Fruit fly (Drosophila melanogaster): ENCODE data around the gene NHP2.

dm6 chr3L:14760949-14761348 lies 41.0 kb downstream of the NHP2 start, which contains the start of gene Trl:
- TF ChIP-seq CG42726 (GFP tag; IDR thresholded peaks at IDR 0.05; ENCODE audit: partially characterized antibody), result no peak
- no peak for TF ChIP-seq Nf-YB (GFP tag; optimal IDR thresholded peaks at IDR 0.05)
- TF ChIP-seq sima (GFP tag; optimal IDR thresholded peaks at IDR 0.05), result no peak

Measured in whole organism, embryonic.